Worm (Caenorhabditis elegans) whole organism, late embryonic: ENCODE measurements around the gene cah-4.

ENCODE experiments used
- C08G9.2 ChIP-seq: sonication (generic microtip); optimal IDR thresholded peaks from 2 replicates; lab custom pipeline; 2016; ENCODE audit warnings: mild to moderate bottlenecking, missing genetic modification characterization, moderate library complexity, missing compliant biosample characterization
- C38D4.7 ChIP-seq: fragments of 200-800 bp; sonication (Bioruptor generic); optimal IDR thresholded peaks from 2 replicates; lab custom pipeline; 2018; ENCODE audit warnings: mild to moderate bottlenecking, missing genetic modification characterization, moderate library complexity, missing compliant biosample characterization
- K02D7.2 ChIP-seq: sonication (generic microtip); optimal IDR thresholded peaks from 2 replicates; lab custom pipeline; 2017; ENCODE audit warnings: mild to moderate bottlenecking, missing genetic modification characterization, missing compliant biosample characterization
- ama-1 ChIP-seq: fragments of 150-350 bp; optimal IDR thresholded peaks from 2 replicates; lab custom pipeline; 2014
- ceh-18 ChIP-seq: sonication (generic microtip); optimal IDR thresholded peaks from 2 replicates; lab custom pipeline; 2016; ENCODE audit warnings: missing genetic modification characterization, missing compliant biosample characterization
- ceh-19 ChIP-seq: fragments of 200-800 bp; sonication (Bioruptor generic); optimal IDR thresholded peaks from 2 replicates; lab custom pipeline; 2018; ENCODE audit warnings: mild to moderate bottlenecking, missing genetic modification characterization, missing compliant biosample characterization
- ceh-24 ChIP-seq: sonication (generic microtip); optimal IDR thresholded peaks from 2 replicates; lab custom pipeline; 2016; ENCODE audit warnings: mild to moderate bottlenecking, missing genetic modification characterization, missing compliant biosample characterization
- ceh-45 ChIP-seq: fragments of 200-800 bp; sonication (Bioruptor generic); IDR thresholded peaks from 2 replicates; pipeline ENCODE4 v1.3.6; 2022; ENCODE audit warnings: missing genetic modification reagents, missing genetic modification characterization, missing compliant biosample characterization
- elt-2 ChIP-seq: sonication (generic microtip); optimal IDR thresholded peaks from 2 replicates; lab custom pipeline; 2016; ENCODE audit warnings: missing genetic modification reagents, missing genetic modification characterization, missing compliant biosample characterization
- ets-4 ChIP-seq: sonication (generic microtip); optimal IDR thresholded peaks from 2 replicates; lab custom pipeline; 2016; ENCODE audit warnings: missing genetic modification characterization, missing compliant biosample characterization
- eyg-1 ChIP-seq: sonication (generic microtip); optimal IDR thresholded peaks from 2 replicates; lab custom pipeline; 2016; ENCODE audit warnings: missing genotype, missing genetic modification characterization, missing compliant biosample characterization
- hlh-6 ChIP-seq: sonication (generic microtip); optimal IDR thresholded peaks from 2 replicates; lab custom pipeline; 2016; ENCODE audit warnings: missing genotype, missing genetic modification characterization, missing compliant biosample characterization
- lin-11 ChIP-seq: fragments of 200-800 bp; sonication (Bioruptor generic); optimal IDR thresholded peaks from 2 replicates; lab custom pipeline; 2018; ENCODE audit warnings: mild to moderate bottlenecking, missing genetic modification characterization, missing compliant biosample characterization
- nhr-11 ChIP-seq: fragments of 150-350 bp; optimal IDR thresholded peaks from 2 replicates; lab custom pipeline; 2014; ENCODE audit warnings: missing biosample characterization, missing genetic modification characterization
- npax-4 ChIP-seq: sonication (generic microtip); optimal IDR thresholded peaks from 2 replicates; lab custom pipeline; 2016; ENCODE audit warnings: missing genetic modification characterization, missing compliant biosample characterization
- pag-3 ChIP-seq: sonication (generic microtip); optimal IDR thresholded peaks from 2 replicates; lab custom pipeline; 2016; ENCODE audit warnings: missing compliant biosample characterization, missing genetic modification characterization, borderline replicate concordance
- pax-1 ChIP-seq: fragments of 150-350 bp; optimal IDR thresholded peaks from 2 replicates; lab custom pipeline; 2014; ENCODE audit warnings: missing biosample characterization, missing genetic modification characterization
- pha-2 ChIP-seq: sonication (generic microtip); optimal IDR thresholded peaks from 2 replicates; lab custom pipeline; 2017; ENCODE audit warnings: mild to moderate bottlenecking, missing genetic modification characterization, missing compliant biosample characterization
- pha-4 ChIP-seq: fragments of 150-350 bp; optimal IDR thresholded peaks from 2 replicates; lab custom pipeline; 2018; ENCODE audit warnings: missing biosample characterization, missing genetic modification reagents, missing genetic modification characterization
- pqm-1 ChIP-seq: sonication (generic microtip); optimal IDR thresholded peaks from 2 replicates; lab custom pipeline; 2016; ENCODE audit warnings: missing genetic modification characterization, missing compliant biosample characterization
- ref-2 ChIP-seq: sonication (generic microtip); optimal IDR thresholded peaks from 2 replicates; lab custom pipeline; 2016; ENCODE audit warnings: missing genetic modification characterization, missing compliant biosample characterization
- sdc-2 ChIP-seq: sonication (generic microtip); optimal IDR thresholded peaks from 2 replicates; lab custom pipeline; 2016; ENCODE audit warnings: missing genotype, missing genetic modification characterization, missing compliant biosample characterization
- syd-9 ChIP-seq: sonication (generic microtip); optimal IDR thresholded peaks from 2 replicates; lab custom pipeline; 2016; ENCODE audit warnings: mild to moderate bottlenecking, missing genetic modification characterization, moderate library complexity, missing compliant biosample characterization
- tbx-7 ChIP-seq: sonication (generic microtip); optimal IDR thresholded peaks from 2 replicates; lab custom pipeline; 2016; ENCODE audit warnings: missing genotype, missing genetic modification characterization, missing compliant biosample characterization
- zip-5 ChIP-seq: sonication (generic microtip); optimal IDR thresholded peaks from 2 replicates; lab custom pipeline; 2016; ENCODE audit warnings: missing genetic modification characterization, missing compliant biosample characterization
- ztf-16 ChIP-seq: sonication (generic microtip); optimal IDR thresholded peaks from 2 replicates; lab custom pipeline; 2017; ENCODE audit warnings: missing genetic modification characterization, missing compliant biosample characterization

The cah-4 gene

DNA sequence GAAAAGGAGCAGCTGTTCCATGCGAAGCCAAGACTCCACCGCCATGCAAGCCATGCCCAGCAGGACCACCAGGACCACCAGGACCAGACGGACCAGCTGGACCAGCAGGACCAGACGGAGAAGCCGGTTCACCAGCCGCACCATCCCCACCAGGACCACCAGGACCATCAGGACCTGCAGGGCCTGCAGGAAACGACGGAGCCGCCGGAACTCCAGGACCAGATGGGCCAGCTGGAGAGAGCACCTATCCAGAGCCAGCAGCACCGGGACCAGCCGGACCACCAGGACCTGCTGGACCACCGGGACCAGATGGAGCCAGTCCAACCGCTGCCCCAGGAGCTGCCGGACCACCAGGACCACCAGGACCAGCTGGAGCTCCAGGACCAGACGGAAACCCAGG is 49.6 kb downstream of the cah-4 start:
- TF ChIP-seq pqm-1 (tag; lab: Kevin White, UChicago), result no peak
- TF ChIP-seq C08G9.2 (tag; lab: Kevin White, UChicago), result no peak
- no peak for TF ChIP-seq lin-11 (tag; lab: Kevin White, UChicago)
- no peak for TF ChIP-seq elt-2 (tag; lab: Kevin White, UChicago)
- TF ChIP-seq ceh-18 (tag; lab: Kevin White, UChicago), result no peak
- no peak for TF ChIP-seq eyg-1
- no peak for TF ChIP-seq C38D4.7
- no peak for TF ChIP-seq syd-9
- no peak for TF ChIP-seq pha-2 (tag; lab: Kevin White, UChicago)
- no peak for TF ChIP-seq ama-1
- no peak for TF ChIP-seq ceh-19
- TF ChIP-seq ref-2 (tag; lab: Kevin White, UChicago), result no peak
- no peak for TF ChIP-seq K02D7.2
- no peak for TF ChIP-seq pha-4 (tag; lab: Kevin White, UChicago)
- no peak for TF ChIP-seq ceh-24 (tag; lab: Kevin White, UChicago)
- no peak for TF ChIP-seq pag-3
- TF ChIP-seq zip-5 (tag; lab: Kevin White, UChicago), result no peak

DNA sequence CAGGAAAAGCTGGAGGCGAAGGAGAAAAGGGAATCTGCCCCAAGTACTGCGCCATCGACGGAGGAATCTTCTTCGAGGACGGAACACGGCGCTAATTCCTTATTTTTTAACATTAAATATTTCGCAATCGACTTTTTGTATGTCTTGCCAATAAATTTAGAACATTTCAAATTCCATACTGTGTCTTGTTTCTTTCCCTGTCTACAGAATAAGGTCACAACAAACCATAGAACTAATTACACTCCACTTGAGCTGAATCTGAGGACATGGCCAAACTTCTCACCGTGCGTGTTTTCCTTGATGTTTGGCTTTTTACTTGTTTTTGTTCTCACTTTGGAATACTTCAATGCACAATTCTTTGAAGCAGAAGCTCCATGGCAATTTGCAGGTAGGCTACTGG is 50.0 kb downstream of the cah-4 start, which contains the start of gene F54B11.4:
Gene F54B11.4, plus strand, starts transcription at position 301 of the 400 bp plus-strand sequence.
- TF ChIP-seq nhr-11 (tag; lab: Kevin White, UChicago), result no peak
- TF ChIP-seq pax-1 (tag; lab: Kevin White, UChicago), result no peak
- no peak for TF ChIP-seq elt-2 (tag; lab: Kevin White, UChicago)
- no peak for TF ChIP-seq ama-1
- TF ChIP-seq syd-9, result no peak
- no peak for TF ChIP-seq ceh-45 (GFP tag; lab: Robert Waterston, UW)
- no peak for TF ChIP-seq ets-4
- no peak for TF ChIP-seq ztf-16
- no peak for TF ChIP-seq tbx-7 (tag; lab: Kevin White, UChicago)
- TF ChIP-seq hlh-6 (tag; lab: Kevin White, UChicago), result no peak
- TF ChIP-seq sdc-2 (tag; lab: Kevin White, UChicago), result no peak
- TF ChIP-seq npax-4, result no peak
- no peak for TF ChIP-seq eyg-1
- TF ChIP-seq, all 69 proteins: peak for 0
